Worm (Caenorhabditis elegans) whole organism, late embryonic: Measurements from ENCODE around the gene cic-1.

Experiments used
- C08G9.2 ChIP-seq: sonication (generic microtip); optimal IDR thresholded peaks from 2 replicates; lab custom pipeline; 2016; ENCODE audit warnings: mild to moderate bottlenecking, missing genetic modification characterization, moderate library complexity, missing compliant biosample characterization
- F13H6.1 ChIP-seq: sonication (generic microtip); optimal IDR thresholded peaks from 2 replicates; lab custom pipeline; 2016; ENCODE audit warnings: missing genetic modification characterization, missing compliant biosample characterization
- K02D7.2 ChIP-seq: sonication (generic microtip); optimal IDR thresholded peaks from 2 replicates; lab custom pipeline; 2017; ENCODE audit warnings: mild to moderate bottlenecking, missing genetic modification characterization, missing compliant biosample characterization
- ahr-1 ChIP-seq: sonication (generic microtip); optimal IDR thresholded peaks from 2 replicates; lab custom pipeline; 2016; ENCODE audit warnings: missing genetic modification characterization, missing compliant biosample characterization
- ceh-14 ChIP-seq: sonication (generic microtip); optimal IDR thresholded peaks from 2 replicates; lab custom pipeline; 2016; ENCODE audit warnings: missing genotype, missing genetic modification characterization, missing compliant biosample characterization
- ceh-18 ChIP-seq: sonication (generic microtip); optimal IDR thresholded peaks from 2 replicates; lab custom pipeline; 2016; ENCODE audit warnings: missing genetic modification characterization, missing compliant biosample characterization
- ceh-2 ChIP-seq: sonication (generic microtip); optimal IDR thresholded peaks from 2 replicates; lab custom pipeline; 2016; ENCODE audit warnings: missing genotype, missing genetic modification characterization, missing compliant biosample characterization
- ceh-22 ChIP-seq: sonication (generic microtip); optimal IDR thresholded peaks from 2 replicates; lab custom pipeline; 2017; ENCODE audit warnings: missing biosample characterization, missing genetic modification characterization
- ceh-24 ChIP-seq: sonication (generic microtip); optimal IDR thresholded peaks from 2 replicates; lab custom pipeline; 2016; ENCODE audit warnings: mild to moderate bottlenecking, missing genetic modification characterization, missing compliant biosample characterization
- ceh-30 ChIP-seq: fragments of 150-350 bp; optimal IDR thresholded peaks from 2 replicates; lab custom pipeline; 2014; ENCODE audit warnings: missing biosample characterization, missing genetic modification characterization
- ceh-31 ChIP-seq: sonication (generic microtip); optimal IDR thresholded peaks from 2 replicates; lab custom pipeline; 2016; ENCODE audit warnings: missing genetic modification characterization, missing compliant biosample characterization
- ceh-34 ChIP-seq: sonication (generic microtip); optimal IDR thresholded peaks from 2 replicates; lab custom pipeline; 2016; ENCODE audit warnings: mild to moderate bottlenecking, missing genetic modification characterization, missing compliant biosample characterization
- ceh-48 ChIP-seq: sonication (generic microtip); optimal IDR thresholded peaks from 2 replicates; lab custom pipeline; 2016; ENCODE audit warnings: missing genetic modification characterization, inconsistent platforms, missing compliant biosample characterization
- ceh-6 ChIP-seq: fragments of 200-800 bp; sonication (Bioruptor generic); optimal IDR thresholded peaks from 2 replicates; lab custom pipeline; 2018; ENCODE audit warnings: mild to moderate bottlenecking, missing genetic modification characterization, missing compliant biosample characterization
- che-1 ChIP-seq: sonication (generic microtip); optimal IDR thresholded peaks from 2 replicates; lab custom pipeline; 2016; ENCODE audit warnings: mild to moderate bottlenecking, missing genetic modification characterization, missing compliant biosample characterization
- dmd-4 ChIP-seq: sonication (generic microtip); optimal IDR thresholded peaks from 2 replicates; lab custom pipeline; 2016; ENCODE audit warnings: borderline replicate concordance, missing genetic modification characterization, missing compliant biosample characterization
- dve-1 ChIP-seq: sonication (generic microtip); optimal IDR thresholded peaks from 2 replicates; lab custom pipeline; 2017; ENCODE audit warnings: antibody characterized with exemption, mild to moderate bottlenecking, missing genetic modification characterization, missing compliant biosample characterization
- elt-2 ChIP-seq: sonication (generic microtip); optimal IDR thresholded peaks from 2 replicates; lab custom pipeline; 2016; ENCODE audit warnings: missing genetic modification reagents, missing genetic modification characterization, missing compliant biosample characterization
- ets-4 ChIP-seq: sonication (generic microtip); optimal IDR thresholded peaks from 2 replicates; lab custom pipeline; 2016; ENCODE audit warnings: missing genetic modification characterization, missing compliant biosample characterization
- fax-1 ChIP-seq: sonication (generic microtip); optimal IDR thresholded peaks from 2 replicates; lab custom pipeline; 2016; ENCODE audit warnings: missing genotype, missing genetic modification characterization, missing compliant biosample characterization
- gmeb-2 ChIP-seq: sonication (generic microtip); optimal IDR thresholded peaks from 2 replicates; lab custom pipeline; 2016; ENCODE audit warnings: missing genetic modification characterization, inconsistent platforms, missing compliant biosample characterization
- hlh-6 ChIP-seq: sonication (generic microtip); optimal IDR thresholded peaks from 2 replicates; lab custom pipeline; 2016; ENCODE audit warnings: missing genotype, missing genetic modification characterization, missing compliant biosample characterization
- hlh-8 ChIP-seq: sonication (generic microtip); optimal IDR thresholded peaks from 2 replicates; lab custom pipeline; 2016; ENCODE audit warnings: missing genotype, missing genetic modification characterization, missing compliant biosample characterization
- lin-11 ChIP-seq: fragments of 200-800 bp; sonication (Bioruptor generic); optimal IDR thresholded peaks from 2 replicates; lab custom pipeline; 2018; ENCODE audit warnings: mild to moderate bottlenecking, missing genetic modification characterization, missing compliant biosample characterization
- madf-2 ChIP-seq: sonication (generic microtip); optimal IDR thresholded peaks from 2 replicates; lab custom pipeline; 2017; ENCODE audit warnings: missing genetic modification characterization, missing compliant biosample characterization
- mec-3 ChIP-seq: sonication (generic microtip); optimal IDR thresholded peaks from 2 replicates; lab custom pipeline; 2016; ENCODE audit warnings: borderline replicate concordance, missing genetic modification characterization, missing compliant biosample characterization
- nfya-1 ChIP-seq: sonication (generic microtip); optimal IDR thresholded peaks from 2 replicates; lab custom pipeline; 2017; ENCODE audit warnings: missing genetic modification characterization, mild to moderate bottlenecking, missing compliant biosample characterization, antibody characterized with exemption, moderate library complexity
- pag-3 ChIP-seq: sonication (generic microtip); optimal IDR thresholded peaks from 2 replicates; lab custom pipeline; 2016; ENCODE audit warnings: missing compliant biosample characterization, missing genetic modification characterization, borderline replicate concordance
- pax-1 ChIP-seq: fragments of 150-350 bp; optimal IDR thresholded peaks from 2 replicates; lab custom pipeline; 2014; ENCODE audit warnings: missing biosample characterization, missing genetic modification characterization
- sdc-2 ChIP-seq: sonication (generic microtip); optimal IDR thresholded peaks from 2 replicates; lab custom pipeline; 2016; ENCODE audit warnings: missing genotype, missing genetic modification characterization, missing compliant biosample characterization
- sox-2 ChIP-seq: fragments of 200-800 bp; sonication (Bioruptor generic); IDR thresholded peaks from 2 replicates; pipeline ENCODE4 v1.3.6; 2022; ENCODE audit warnings: missing genetic modification reagents, missing genetic modification characterization, missing compliant biosample characterization
- tbx-7 ChIP-seq: sonication (generic microtip); optimal IDR thresholded peaks from 2 replicates; lab custom pipeline; 2016; ENCODE audit warnings: missing genotype, missing genetic modification characterization, missing compliant biosample characterization
- ttx-3 ChIP-seq: sonication (generic microtip); optimal IDR thresholded peaks from 2 replicates; lab custom pipeline; 2016; ENCODE audit warnings: missing genetic modification reagents, missing genetic modification characterization, missing compliant biosample characterization
- unc-42 ChIP-seq: sonication (generic microtip); optimal IDR thresholded peaks from 2 replicates; lab custom pipeline; 2016; ENCODE audit warnings: missing genotype, missing genetic modification characterization, missing compliant biosample characterization
- unc-55 ChIP-seq: sonication (generic microtip); optimal IDR thresholded peaks from 2 replicates; lab custom pipeline; 2017; ENCODE audit warnings: missing biosample characterization, missing genetic modification reagents, missing genetic modification characterization
- unc-86 ChIP-seq: sonication (generic microtip); optimal IDR thresholded peaks from 2 replicates; lab custom pipeline; 2016; ENCODE audit warnings: missing genetic modification characterization, missing compliant biosample characterization
- ztf-16 ChIP-seq: sonication (generic microtip); optimal IDR thresholded peaks from 2 replicates; lab custom pipeline; 2017; ENCODE audit warnings: missing genetic modification characterization, missing compliant biosample characterization

The cic-1 gene

ce11 chrIII:2423638-2424037 is 22.6 kb upstream of the cic-1 start:
- TF ChIP-seq dmd-4 (tag; lab: Kevin White, UChicago) = no peak
- peak; percentile 6 for TF ChIP-seq ceh-48
- no peak for TF ChIP-seq mec-3 (tag; lab: Kevin White, UChicago)

DNA sequence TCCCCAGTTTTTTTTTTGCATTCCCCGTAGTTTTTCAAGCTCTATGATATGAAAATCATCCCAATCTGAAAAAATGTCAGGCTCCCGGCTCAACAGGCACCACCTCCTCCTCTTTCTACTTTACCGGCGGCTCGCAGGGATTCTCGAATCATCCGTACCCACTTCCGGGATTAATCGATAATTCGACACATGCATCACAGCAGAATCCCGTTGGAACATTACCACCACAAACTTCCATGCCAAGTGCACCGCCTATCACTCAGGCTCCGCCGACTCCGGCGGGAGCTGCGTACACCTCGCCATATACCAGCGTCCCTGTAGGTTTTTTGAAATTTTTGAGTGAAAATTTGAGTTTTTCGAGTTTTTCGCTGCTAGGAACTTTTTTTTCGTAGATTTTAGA is 20.2 kb upstream of the cic-1 start:
- TF ChIP-seq ceh-24 (tag; lab: Kevin White, UChicago) (no peak), hlh-8 (tag; lab: Kevin White, UChicago) (no peak), unc-86 (no peak), ceh-18 (tag; lab: Kevin White, UChicago) (no peak), ceh-48 (no peak)

- TF ChIP-seq ets-4 (tag; lab: Kevin White, UChicago) = no peak
- peak; percentile 59 for TF ChIP-seq ceh-48
These were observed 18.5 kb upstream of the cic-1 start for ce11 chrIII:2419504-2419903.

DNA sequence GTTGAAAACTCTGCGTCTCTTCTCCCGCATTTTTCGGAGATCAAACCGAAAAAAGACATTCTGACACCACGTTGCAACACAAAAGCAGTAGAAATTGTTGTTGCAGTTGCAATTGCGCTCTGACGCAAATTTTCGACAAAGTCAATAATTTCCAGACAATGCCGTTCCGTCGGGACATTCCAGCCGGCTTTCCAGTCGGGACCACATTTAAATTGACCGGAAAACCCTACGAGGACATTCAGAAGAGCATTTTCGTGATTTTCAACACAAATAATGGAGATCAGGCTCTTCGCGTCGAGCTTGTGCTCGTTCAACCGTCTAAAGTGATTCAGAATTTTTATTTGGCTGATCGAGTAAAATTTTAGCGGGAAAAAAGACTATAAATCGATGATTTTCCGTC is 18.0 kb upstream of the cic-1 start:
- TF ChIP-seq pag-3 (tag; lab: Kevin White, UChicago) = no peak
- TF ChIP-seq F13H6.1 (tag; lab: Kevin White, UChicago) = no peak
- TF ChIP-seq hlh-8 (tag; lab: Kevin White, UChicago) = no peak
- no peak for TF ChIP-seq hlh-6 (tag; lab: Kevin White, UChicago)

DNA sequence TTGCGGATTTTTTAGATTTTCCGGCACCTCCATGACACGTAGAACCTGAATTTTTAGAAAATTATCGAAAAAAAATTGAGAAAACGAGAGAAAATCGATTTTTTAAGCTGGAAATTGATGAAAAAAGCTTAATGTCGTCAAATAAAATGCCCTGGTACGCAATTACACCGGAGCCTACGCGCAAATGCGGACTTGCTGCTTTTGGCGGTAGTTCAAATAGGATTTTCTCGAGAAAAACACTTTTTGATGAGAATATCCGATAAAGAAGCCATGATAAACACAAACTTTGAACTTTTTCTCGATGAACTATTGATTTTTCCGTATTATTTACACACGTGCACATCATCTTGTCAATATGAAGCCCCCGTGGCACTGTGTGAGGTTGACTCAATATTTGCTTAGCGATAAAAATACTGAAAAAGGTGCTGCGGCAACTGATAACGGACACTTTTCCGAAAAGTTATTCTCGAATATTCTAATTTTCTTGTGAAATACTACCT is 17.2 kb upstream of the cic-1 start, which contains the start of the genes W04B5.5 and W04B5.3:
Gene W04B5.5, minus strand, starts transcription at position 51 of the 500 bp plus-strand sequence.
Gene W04B5.3, plus strand, starts transcription at position 356 of the 500 bp plus-strand sequence.
- TF ChIP-seq ceh-34 (tag; lab: Kevin White, UChicago) (no peak), ceh-31 (tag; lab: Kevin White, UChicago) (peak; percentile 13), ceh-6 (GFP tag; lab: Kevin White, UChicago) (no peak), ceh-22 (tag; lab: Kevin White, UChicago) (no peak), gmeb-2 (tag; lab: Kevin White, UChicago) (no peak), ceh-24 (tag; lab: Kevin White, UChicago) (no peak), elt-2 (tag; lab: Kevin White, UChicago) (peak; percentile 76), unc-55 (GFP tag; lab: Kevin White, UChicago) (no peak), nfya-1 (tag; lab: Kevin White, UChicago) (peak; percentile 57), unc-42 (tag; lab: Kevin White, UChicago) (no peak), sdc-2 (tag; lab: Kevin White, UChicago) (no peak), C08G9.2 (tag; lab: Kevin White, UChicago) (no peak), ceh-14 (no peak), hlh-6 (tag; lab: Kevin White, UChicago) (no peak), sox-2 (no peak), ttx-3 (tag; lab: Kevin White, UChicago) (no peak)

ce11 chrIII:2410925-2411450 is 10.0 kb upstream of the cic-1 start, which contains the start of gene mrpl-30:
Gene mrpl-30 (minus strand): TSS chrIII:2410975.
- no peak for TF ChIP-seq fax-1 (tag; lab: Kevin White, UChicago)
- TF ChIP-seq tbx-7 (tag; lab: Kevin White, UChicago) = no peak
- TF ChIP-seq che-1 (tag; lab: Kevin White, UChicago) = no peak
- no peak for TF ChIP-seq ahr-1
- TF ChIP-seq pax-1 (tag; lab: Kevin White, UChicago) = no peak
- TF ChIP-seq lin-11 (tag; lab: Kevin White, UChicago) = no peak
- TF ChIP-seq ceh-34 (tag; lab: Kevin White, UChicago) = no peak
- no peak for TF ChIP-seq K02D7.2 (tag; lab: Kevin White, UChicago)
- no peak for TF ChIP-seq dve-1
- TF ChIP-seq hlh-8 (tag; lab: Kevin White, UChicago) = no peak
- TF ChIP-seq ceh-2 (tag; lab: Kevin White, UChicago) = no peak
- no peak for TF ChIP-seq ceh-30 (tag; lab: Kevin White, UChicago)
- TF ChIP-seq C08G9.2 (tag; lab: Kevin White, UChicago) = no peak
- no peak for TF ChIP-seq unc-42 (tag; lab: Kevin White, UChicago)
- TF ChIP-seq madf-2 (tag; lab: Kevin White, UChicago) = no peak
- no peak for TF ChIP-seq ets-4 (tag; lab: Kevin White, UChicago)
- TF ChIP-seq ztf-16 (tag; lab: Kevin White, UChicago) = no peak
